Worm (Caenorhabditis elegans) whole organism, midembryonic: ENCODE data around the gene C05D9.7.
"Not testable (repeated sequence)": the region's sequence is repeated elsewhere in the genome, so short reads cannot be mapped to it uniquely, and the experiment has no call there.

ENCODE experiments used
- T22C8.4 ChIP-seq: fragments of 200-800 bp; sonication (Bioruptor generic); IDR thresholded peaks from 2 replicates; pipeline ENCODE4 v1.3.6; 2022; ENCODE audit warnings: missing genetic modification characterization, missing compliant biosample characterization
- cog-1 ChIP-seq: sonication (generic microtip); optimal IDR thresholded peaks from 2 replicates; lab custom pipeline; 2016; ENCODE audit warnings: missing genetic modification characterization, missing compliant biosample characterization
- flt-1 ChIP-seq: fragments of 200-800 bp; sonication (Bioruptor generic); IDR thresholded peaks from 2 replicates; pipeline ENCODE4 v1.3.6; 2022; ENCODE audit warnings: missing genetic modification characterization, missing compliant biosample characterization
- klf-2 ChIP-seq: fragments of 200-800 bp; sonication (Bioruptor generic); conservative IDR thresholded peaks from 2 replicates; pipeline ENCODE4 v1.3.6; 2022; ENCODE audit warnings: missing genetic modification reagents, missing genetic modification characterization, missing compliant biosample characterization
- med-1 ChIP-seq: sonication (generic microtip); optimal IDR thresholded peaks from 2 replicates; lab custom pipeline; 2017; ENCODE audit warnings: missing genetic modification characterization, mild to moderate bottlenecking, missing compliant biosample characterization, antibody characterized with exemption, missing genetic modification reagents; ENCODE audit not compliant: insufficient read depth
- ref-1 ChIP-seq: fragments of 200-800 bp; sonication (Bioruptor generic); conservative IDR thresholded peaks from 2 replicates; pipeline ENCODE4 v1.3.6; 2022; ENCODE audit warnings: missing genetic modification reagents, missing genetic modification characterization, missing compliant biosample characterization
- tab-1 ChIP-seq: fragments of 200-800 bp; sonication (Bioruptor generic); IDR thresholded peaks from 2 replicates; pipeline ENCODE4 v1.3.6; 2022; ENCODE audit warnings: missing genetic modification characterization, missing compliant biosample characterization
- ztf-23 ChIP-seq: fragments of 200-800 bp; sonication (Bioruptor generic); IDR thresholded peaks from 2 replicates; pipeline ENCODE4 v1.3.6; 2022; ENCODE audit warnings: missing genetic modification reagents, missing genetic modification characterization, missing compliant biosample characterization
- ztf-29 ChIP-seq: fragments of 200-800 bp; sonication (Bioruptor generic); IDR thresholded peaks from 2 replicates; pipeline ENCODE4 v1.3.6; 2022; ENCODE audit warnings: missing genetic modification reagents, missing genetic modification characterization, missing compliant biosample characterization

DNA sequence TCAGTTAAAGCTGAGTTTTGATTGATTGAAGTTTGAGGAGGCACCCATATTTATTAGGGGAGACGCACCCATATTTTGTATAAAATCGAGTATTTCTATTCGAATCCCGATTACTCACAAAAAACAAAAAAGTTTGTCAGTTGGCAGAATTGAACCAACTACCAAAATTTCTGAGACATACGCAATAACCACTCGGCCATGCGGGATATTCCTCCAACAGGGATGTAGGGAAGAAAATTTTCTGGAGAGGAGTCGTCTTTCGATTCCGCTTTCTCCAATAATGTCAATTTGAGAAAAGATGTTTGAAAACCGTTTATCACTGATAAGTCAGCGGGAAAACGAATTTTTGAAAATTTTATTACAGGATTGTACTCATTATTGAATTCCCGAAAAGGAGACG lies 48.6 kb downstream of the C05D9.7 start:
- TF ChIP-seq cog-1 (tag; lab: Kevin White, UChicago); flt-1 (GFP tag; lab: Robert Waterston, UW); ztf-29 (GFP tag; lab: Robert Waterston, UW); med-1 (GFP tag; lab: Kevin White, UChicago); klf-2 (GFP tag; lab: Robert Waterston, UW); T22C8.4 (GFP tag; lab: Robert Waterston, UW); tab-1 (GFP tag; lab: Robert Waterston, UW); ref-1 (GFP tag; lab: Robert Waterston, UW): not testable (repeated sequence)
- TF ChIP-seq ztf-23: 0 out of 2 replicates have a peak, but pooled peaks have one; percentile 43
